Fruit fly (Drosophila melanogaster) whole organism, pupa: ENCODE measurements around the gene CG34155.

Experiments
- CG10348 ChIP-seq: fragments of 200-800 bp; sonication (Bioruptor generic); IDR thresholded peaks from 2 replicates; pipeline ENCODE4 v1.3.6; 2022; ENCODE audit warnings: missing biosample characterization, missing genetic modification characterization
- CG12605 ChIP-seq: fragments of 200-800 bp; sonication (Bioruptor generic); IDR thresholded peaks from 2 replicates; pipeline ENCODE4 v1.3.6; 2022; ENCODE audit warnings: missing biosample characterization, missing genetic modification characterization
- CG13204 ChIP-seq: fragments of 200-800 bp; sonication (Bioruptor generic); optimal IDR thresholded peaks from 2 replicates; lab custom pipeline; 2018; ENCODE audit warnings: missing biosample characterization, mild to moderate bottlenecking, missing genetic modification characterization, moderate library complexity
- CG14655 ChIP-seq: fragments of 200-800 bp; sonication (Bioruptor generic); optimal IDR thresholded peaks from 3 replicates; lab custom pipeline; 2017; ENCODE audit warnings: mild to moderate bottlenecking, missing biosample characterization, missing genetic modification reagents, missing genetic modification characterization
- CG15710 ChIP-seq: fragments of 200-800 bp; sonication (Bioruptor generic); optimal IDR thresholded peaks from 2 replicates; lab custom pipeline; 2018; ENCODE audit warnings: missing biosample characterization, mild to moderate bottlenecking, missing genetic modification characterization, moderate library complexity
- CG17806 ChIP-seq: fragments of 200-800 bp; sonication (Bioruptor generic); optimal IDR thresholded peaks from 2 replicates; lab custom pipeline; 2018; ENCODE audit warnings: missing biosample characterization, mild to moderate bottlenecking, missing genetic modification characterization, moderate library complexity
- CG32121 ChIP-seq: fragments of 200-800 bp; sonication (Bioruptor generic); IDR thresholded peaks from 2 replicates; pipeline ENCODE4 v1.3.6; 2022; ENCODE audit warnings: missing biosample characterization, missing genetic modification characterization
- CG34367 ChIP-seq: fragments of 200-800 bp; sonication (Bioruptor generic); optimal IDR thresholded peaks from 2 replicates; lab custom pipeline; 2018; ENCODE audit warnings: missing biosample characterization, mild to moderate bottlenecking, missing genetic modification characterization
- CG4496 ChIP-seq: fragments of 200-800 bp; sonication (Bioruptor generic); IDR thresholded peaks from 3 replicates; pipeline ENCODE4 v1.3.6; 2022; ENCODE audit warnings: missing biosample characterization, missing genetic modification characterization
- CG8159 ChIP-seq: fragments of 200-800 bp; sonication (Bioruptor generic); optimal IDR thresholded peaks from 3 replicates; lab custom pipeline; 2018; ENCODE audit warnings: missing biosample characterization, mild to moderate bottlenecking, missing genetic modification characterization, moderate library complexity
- CG8301 ChIP-seq: fragments of 200-800 bp; sonication (Bioruptor generic); optimal IDR thresholded peaks from 2 replicates; lab custom pipeline; 2018; ENCODE audit warnings: missing biosample characterization, mild to moderate bottlenecking, missing genetic modification characterization
- CG9948 ChIP-seq: fragments of 200-800 bp; sonication (Bioruptor generic); optimal IDR thresholded peaks from 2 replicates; lab custom pipeline; 2018; ENCODE audit warnings: missing biosample characterization, mild to moderate bottlenecking, missing genetic modification characterization, moderate library complexity
- D1 ChIP-seq: fragments of 200-800 bp; sonication (Bioruptor generic); optimal IDR thresholded peaks from 2 replicates; lab custom pipeline; 2018; ENCODE audit warnings: missing biosample characterization, mild to moderate bottlenecking, missing genetic modification characterization, moderate library complexity
- EcR ChIP-seq: fragments of 200-800 bp; sonication (Bioruptor generic); optimal IDR thresholded peaks from 3 replicates; lab custom pipeline; 2019; ENCODE audit warnings: missing biosample characterization, missing genetic modification characterization, mild to moderate bottlenecking, moderate library complexity, missing genetic modification reagents
- Ets98B ChIP-seq: fragments of 200-800 bp; sonication (Bioruptor generic); IDR thresholded peaks from 2 replicates; pipeline ENCODE4 v1.3.6; 2022; ENCODE audit warnings: missing biosample characterization, missing genetic modification characterization
- Pif1A ChIP-seq: fragments of 200-800 bp; sonication (Bioruptor generic); optimal IDR thresholded peaks from 3 replicates; lab custom pipeline; 2016; ENCODE audit warnings: missing biosample characterization, missing genetic modification characterization
- Pif1B ChIP-seq: fragments of 200-800 bp; sonication (Bioruptor generic); optimal IDR thresholded peaks from 3 replicates; lab custom pipeline; 2016; ENCODE audit warnings: missing biosample characterization, missing genetic modification characterization
- Snoo ChIP-seq: fragments of 200-800 bp; sonication (Bioruptor generic); optimal IDR thresholded peaks from 3 replicates; lab custom pipeline; 2017; ENCODE audit warnings: missing biosample characterization, mild to moderate bottlenecking, missing genetic modification characterization, inconsistent platforms
- fd96Ca ChIP-seq: fragments of 200-800 bp; sonication (Bioruptor generic); IDR thresholded peaks from 3 replicates; pipeline ENCODE4 v1.3.6; 2022; ENCODE audit warnings: missing biosample characterization, missing genetic modification characterization
- gl ChIP-seq: fragments of 200-800 bp; sonication (Bioruptor generic); optimal IDR thresholded peaks from 2 replicates; lab custom pipeline; 2018; ENCODE audit warnings: missing biosample characterization, mild to moderate bottlenecking, missing genetic modification characterization
- rn ChIP-seq: fragments of 200-800 bp; sonication (Bioruptor generic); IDR thresholded peaks from 2 replicates; pipeline ENCODE4 v1.3.6; 2022; ENCODE audit warnings: missing biosample characterization, missing genetic modification characterization

The CG34155 gene

dm6 chr3R:30529570-30529969, 30.4 kb downstream of the CG34155 start:
- TF ChIP-seq fd96Ca (GFP tag; lab: Robert Waterston, UW) (no peak), Pif1B (GFP tag; lab: Kevin White, UChicago) (no peak), CG34367 (tag; lab: Kevin White, UChicago) (no peak), Pif1A (no peak), gl (tag; lab: Kevin White, UChicago) (no peak), rn (GFP tag; lab: Robert Waterston, UW) (no peak), CG9948 (tag; lab: Kevin White, UChicago) (no peak), CG14655 (GFP tag; lab: Kevin White, UChicago) (peak; percentile 44), CG17806 (tag; lab: Kevin White, UChicago) (no peak), CG15710 (tag; lab: Kevin White, UChicago) (no peak), Snoo (tag; lab: Kevin White, UChicago) (no peak), CG8159 (no peak), Ets98B (GFP tag; lab: Robert Waterston, UW) (no peak; the same call in 1 of the 2 replicates), CG32121 (GFP tag; lab: Robert Waterston, UW) (0 out of 2 replicates have a peak, but pooled peaks have one; percentile 17), CG12605 (no peak), D1 (tag; lab: Kevin White, UChicago) (no peak), CG13204 (GFP tag; lab: Kevin White, UChicago) (no peak), CG8301 (peak; percentile 21), CG10348 (GFP tag; lab: Robert Waterston, UW) (no peak), CG4496 (GFP tag; lab: Robert Waterston, UW) (no peak), EcR (GFP tag; lab: Kevin White, UChicago) (no peak)
- TF ChIP-seq, all 21 proteins: peak for 3

dm6 chr3R:30528692-30529305, 31.2 kb downstream of the CG34155 start:
- TF ChIP-seq CG34367 (tag; lab: Kevin White, UChicago) (no peak), CG14655 (GFP tag; lab: Kevin White, UChicago) (peak; percentile 0)

- no peak for TF ChIP-seq CG10348 (GFP tag; lab: Robert Waterston, UW)
- peak; percentile 32 for TF ChIP-seq Pif1A
- TF ChIP-seq Pif1B (GFP tag; lab: Kevin White, UChicago) = peak; percentile 60
- no peak for TF ChIP-seq gl (tag; lab: Kevin White, UChicago)
- peak; percentile 63; the same call in 2 of the 3 replicates for TF ChIP-seq CG4496 (GFP tag; lab: Robert Waterston, UW)
- peak; percentile 51; the same call in 1 of the 2 replicates for TF ChIP-seq CG12605
- TF ChIP-seq CG8159 = peak; percentile 5
- no peak for TF ChIP-seq rn (GFP tag; lab: Robert Waterston, UW)
- TF ChIP-seq CG32121 (GFP tag; lab: Robert Waterston, UW) = peak; percentile 63; the same call in 1 of the 2 replicates
- TF ChIP-seq Snoo (tag; lab: Kevin White, UChicago) = no peak
- no peak for TF ChIP-seq CG8301
- TF ChIP-seq Ets98B (GFP tag; lab: Robert Waterston, UW) = peak; percentile 55; the same call in 1 of the 2 replicates
Measured at dm6 chr3R:30526799-30527465, 33.1 kb downstream of the CG34155 start, which contains the start of gene jdp. jdp (minus strand) TSS chr3R:30527037.

dm6 chr3R:30525629-30526028, 34.4 kb downstream of the CG34155 start:
- TF ChIP-seq CG13204 (GFP tag; lab: Kevin White, UChicago) = no peak
- no peak for TF ChIP-seq CG12605
- no peak for TF ChIP-seq EcR (GFP tag; lab: Kevin White, UChicago)
- TF ChIP-seq CG8301 = no peak
- no peak for TF ChIP-seq CG15710 (tag; lab: Kevin White, UChicago)
- TF ChIP-seq Snoo (tag; lab: Kevin White, UChicago) = no peak
- TF ChIP-seq CG4496 (GFP tag; lab: Robert Waterston, UW) = peak; percentile 62; the same call in 2 of the 3 replicates
- TF ChIP-seq CG14655 (GFP tag; lab: Kevin White, UChicago) = peak; percentile 9
- no peak for TF ChIP-seq CG8159
- TF ChIP-seq gl (tag; lab: Kevin White, UChicago) = no peak
- TF ChIP-seq Ets98B (GFP tag; lab: Robert Waterston, UW) = peak; percentile 58
- peak; percentile 42; the same call in 1 of the 3 replicates for TF ChIP-seq fd96Ca (GFP tag; lab: Robert Waterston, UW)
- no peak for TF ChIP-seq CG9948 (tag; lab: Kevin White, UChicago)
- no peak for TF ChIP-seq CG34367 (tag; lab: Kevin White, UChicago)
- TF ChIP-seq CG32121 (GFP tag; lab: Robert Waterston, UW) = no peak
- TF ChIP-seq Pif1A = no peak
- TF ChIP-seq Pif1B (GFP tag; lab: Kevin White, UChicago) = no peak

dm6 chr3R:30518274-30518873, 41.6 kb downstream of the CG34155 start:
- TF ChIP-seq fd96Ca (GFP tag; lab: Robert Waterston, UW) = no peak
- TF ChIP-seq CG15710 (tag; lab: Kevin White, UChicago) = no peak
- no peak for TF ChIP-seq CG12605
- no peak for TF ChIP-seq EcR (GFP tag; lab: Kevin White, UChicago)
- no peak for TF ChIP-seq rn (GFP tag; lab: Robert Waterston, UW)
- TF ChIP-seq CG10348 (GFP tag; lab: Robert Waterston, UW) = no peak
- no peak for TF ChIP-seq CG17806 (tag; lab: Kevin White, UChicago)
- no peak for TF ChIP-seq Pif1B (GFP tag; lab: Kevin White, UChicago)
- no peak for TF ChIP-seq Pif1A
- TF ChIP-seq gl (tag; lab: Kevin White, UChicago) = no peak
- TF ChIP-seq CG14655 (GFP tag; lab: Kevin White, UChicago) = no peak
- no peak for TF ChIP-seq CG4496 (GFP tag; lab: Robert Waterston, UW)
- no peak for TF ChIP-seq CG9948 (tag; lab: Kevin White, UChicago)
- no peak for TF ChIP-seq D1 (tag; lab: Kevin White, UChicago)
- TF ChIP-seq CG34367 (tag; lab: Kevin White, UChicago) = no peak
- TF ChIP-seq CG8301 = no peak
- no peak for TF ChIP-seq CG13204 (GFP tag; lab: Kevin White, UChicago)
- TF ChIP-seq, all 21 proteins: peak for 0
